Fruit fly (Drosophila melanogaster): ENCODE results near the gene CG6409.

Gene CG6409

dm6 chr3L:10858569-10858968 lies 23.6 kb downstream of the CG6409 start:
- TF ChIP-seq Sin3A (optimal IDR thresholded peaks at IDR 0.05) = no peak
- TF ChIP-seq h (optimal IDR thresholded peaks at IDR 0.05) = no peak
- no peak for TF ChIP-seq insv (optimal IDR thresholded peaks at IDR 0.05)
- no peak for TF ChIP-seq Myc (optimal IDR thresholded peaks at IDR 0.05)
- no peak for TF ChIP-seq ttk (optimal IDR thresholded peaks at IDR 0.05)
- no peak for TF ChIP-seq psq (optimal IDR thresholded peaks at IDR 0.05)

- TF ChIP-seq Myc (optimal IDR thresholded peaks at IDR 0.05) (no peak), psq (optimal IDR thresholded peaks at IDR 0.05) (no peak), Sin3A (optimal IDR thresholded peaks at IDR 0.05) (no peak), h (optimal IDR thresholded peaks at IDR 0.05) (no peak), ttk (optimal IDR thresholded peaks at IDR 0.05) (no peak), insv (optimal IDR thresholded peaks at IDR 0.05) (no peak)
Measured at dm6 chr3L:10857515-10858023, 24.6 kb downstream of the CG6409 start.

DNA sequence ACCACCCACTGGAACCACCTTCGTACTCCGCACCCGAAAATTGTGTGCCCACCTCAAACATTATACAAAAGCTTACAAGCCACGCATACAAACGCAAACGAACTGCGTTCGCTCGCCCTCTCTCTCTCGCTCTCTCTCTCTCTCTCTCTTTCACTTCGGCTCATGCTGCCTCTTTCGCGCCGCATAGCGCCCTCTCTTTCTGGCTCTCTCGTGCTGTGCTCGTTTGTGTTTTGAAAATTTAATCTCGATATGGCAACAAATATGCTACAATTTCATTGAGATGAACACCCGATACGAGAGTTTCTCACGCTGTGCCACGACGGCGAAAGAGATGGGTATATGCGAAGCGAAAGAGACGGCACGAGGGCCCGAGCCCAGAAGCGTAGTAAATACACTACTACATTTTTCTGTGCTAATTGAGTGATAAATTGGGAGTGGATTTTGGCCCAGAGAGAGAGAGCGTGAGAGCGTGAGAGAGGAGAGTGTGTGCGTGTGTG lies 25.6 kb downstream of the CG6409 start:
- TF ChIP-seq ttk (optimal IDR thresholded peaks at IDR 0.05) = no peak
- TF ChIP-seq psq (optimal IDR thresholded peaks at IDR 0.05) = no peak
- TF ChIP-seq Sin3A (optimal IDR thresholded peaks at IDR 0.05) = no peak
- no peak for TF ChIP-seq insv (optimal IDR thresholded peaks at IDR 0.05)
- TF ChIP-seq Myc (optimal IDR thresholded peaks at IDR 0.05) = no peak

- no peak for TF ChIP-seq psq (optimal IDR thresholded peaks at IDR 0.05)
- no peak for TF ChIP-seq ttk (optimal IDR thresholded peaks at IDR 0.05)
- TF ChIP-seq h (optimal IDR thresholded peaks at IDR 0.05) = no peak
- TF ChIP-seq Myc (optimal IDR thresholded peaks at IDR 0.05) = no peak
- TF ChIP-seq insv (optimal IDR thresholded peaks at IDR 0.05) = no peak
- no peak for TF ChIP-seq Sin3A (optimal IDR thresholded peaks at IDR 0.05)
Measured at dm6 chr3L:10855419-10856213, 26.6 kb downstream of the CG6409 start.

dm6 chr3L:10854801-10855418 lies 27.3 kb downstream of the CG6409 start:
- TF ChIP-seq h (optimal IDR thresholded peaks at IDR 0.05) (no peak), ttk (optimal IDR thresholded peaks at IDR 0.05) (no peak), psq (optimal IDR thresholded peaks at IDR 0.05) (no peak)

DNA sequence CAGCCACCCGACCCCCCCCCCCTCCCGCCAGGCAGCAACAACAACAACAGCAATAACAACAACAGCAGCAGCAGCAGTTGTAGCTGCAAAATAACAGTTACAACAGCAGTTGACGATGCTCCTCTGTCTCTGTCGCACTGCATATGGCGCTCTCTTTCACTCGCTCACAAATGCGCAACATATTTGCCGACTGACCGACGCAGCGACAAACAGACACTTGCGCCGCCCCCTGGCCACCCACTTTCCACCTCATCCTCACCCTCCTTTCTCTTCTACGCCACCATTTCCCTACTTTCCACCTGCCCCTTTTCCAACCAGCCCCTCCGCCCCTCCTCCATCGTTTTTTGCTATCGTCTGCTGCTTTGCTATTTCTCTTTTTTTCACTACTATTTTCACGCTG lies 28.2 kb downstream of the CG6409 start:
- TF ChIP-seq Sin3A (optimal IDR thresholded peaks at IDR 0.05) (no peak), psq (optimal IDR thresholded peaks at IDR 0.05) (no peak), Myc (optimal IDR thresholded peaks at IDR 0.05) (no peak), insv (optimal IDR thresholded peaks at IDR 0.05) (no peak), ttk (optimal IDR thresholded peaks at IDR 0.05) (no peak), h (optimal IDR thresholded peaks at IDR 0.05) (no peak)

dm6 chr3L:10853618-10854017 lies 28.6 kb downstream of the CG6409 start:
- TF ChIP-seq h (optimal IDR thresholded peaks at IDR 0.05) = no peak

- TF ChIP-seq Myc (optimal IDR thresholded peaks at IDR 0.05) (no peak), h (optimal IDR thresholded peaks at IDR 0.05) (no peak), ttk (optimal IDR thresholded peaks at IDR 0.05) (no peak), Sin3A (optimal IDR thresholded peaks at IDR 0.05) (no peak), insv (optimal IDR thresholded peaks at IDR 0.05) (no peak), psq (optimal IDR thresholded peaks at IDR 0.05) (no peak)
Measured at dm6 chr3L:10853131-10853471, 29.1 kb downstream of the CG6409 start.

- TF ChIP-seq ttk (optimal IDR thresholded peaks at IDR 0.05) (no peak), Myc (optimal IDR thresholded peaks at IDR 0.05) (no peak), h (optimal IDR thresholded peaks at IDR 0.05) (no peak), Sin3A (optimal IDR thresholded peaks at IDR 0.05) (no peak), insv (optimal IDR thresholded peaks at IDR 0.05) (no peak), psq (optimal IDR thresholded peaks at IDR 0.05) (no peak)
Measured at dm6 chr3L:10852347-10853130, 29.6 kb downstream of the CG6409 start.

- no peak for TF ChIP-seq ttk (optimal IDR thresholded peaks at IDR 0.05)
- TF ChIP-seq Sin3A (optimal IDR thresholded peaks at IDR 0.05) = no peak
- no peak for TF ChIP-seq Myc (optimal IDR thresholded peaks at IDR 0.05)
- TF ChIP-seq psq (optimal IDR thresholded peaks at IDR 0.05) = no peak
- TF ChIP-seq insv (optimal IDR thresholded peaks at IDR 0.05) = no peak
- no peak for TF ChIP-seq h (optimal IDR thresholded peaks at IDR 0.05)
Measured at dm6 chr3L:10851853-10852346, 30.3 kb downstream of the CG6409 start.

DNA sequence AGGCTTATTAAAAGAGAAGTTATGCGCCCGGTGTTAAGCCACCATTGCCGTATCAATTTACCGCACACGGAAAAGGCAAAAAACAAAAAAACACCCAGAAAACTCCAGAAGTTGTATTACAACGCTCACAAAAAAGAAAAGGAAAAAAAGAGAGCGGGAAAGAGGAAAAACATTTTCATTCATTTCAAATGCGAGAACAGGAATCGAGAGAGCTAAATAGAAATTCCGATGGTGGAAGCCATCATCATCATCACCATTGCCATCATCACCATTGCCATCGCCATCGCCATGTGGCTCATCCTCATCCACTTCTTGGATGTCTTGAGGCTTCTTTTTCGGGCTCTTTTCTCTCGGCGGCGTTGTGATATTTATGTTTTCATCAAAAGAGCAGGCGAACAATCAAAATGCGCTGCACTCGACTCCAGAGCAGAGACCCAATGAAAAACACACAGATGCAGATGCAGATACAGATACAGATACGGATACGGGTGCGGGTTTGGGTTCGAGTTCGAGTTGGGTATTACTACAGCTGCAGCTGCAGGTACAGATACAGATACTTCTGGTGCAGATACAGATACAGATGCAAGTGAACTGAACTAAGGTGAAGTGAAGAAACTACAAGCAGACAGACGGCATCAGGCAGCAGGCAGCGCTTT lies 31.0 kb downstream of the CG6409 start:
- TF ChIP-seq Myc (optimal IDR thresholded peaks at IDR 0.05) = no peak

Data from Kc167 (cell line).